Fruit fly (Drosophila melanogaster) whole organism, embryonic: Measurements from ENCODE around the gene CG7916.

Experiments used
- ATbp ChIP-seq: fragments of 200-800 bp; sonication (Bioruptor generic); optimal IDR thresholded peaks from 2 replicates; lab custom pipeline; 2017; ENCODE audit warnings: missing biosample characterization, mild to moderate bottlenecking, missing genetic modification characterization, missing genetic modification reagents
- CG10147 ChIP-seq: fragments of 200-800 bp; sonication (Bioruptor generic); optimal IDR thresholded peaks from 2 replicates; lab custom pipeline; 2019; ENCODE audit warnings: missing biosample characterization, mild to moderate bottlenecking, missing genetic modification characterization, moderate library complexity
- CG10267 ChIP-seq: fragments of 200-800 bp; sonication (Bioruptor generic); optimal IDR thresholded peaks from 2 replicates; lab custom pipeline; 2018; ENCODE audit warnings: missing biosample characterization, mild to moderate bottlenecking, missing genetic modification characterization, moderate library complexity
- CG10321 ChIP-seq: fragments of 200-800 bp; sonication (Bioruptor generic); IDR thresholded peaks from 2 replicates; pipeline ENCODE4 v1.3.6; 2022; ENCODE audit warnings: missing biosample characterization, missing genetic modification characterization
- CG11093 ChIP-seq: fragments of 200-800 bp; sonication (Bioruptor generic); IDR thresholded peaks from 3 replicates; pipeline ENCODE4 v1.3.6; 2022; ENCODE audit warnings: missing biosample characterization, missing genetic modification characterization
- CG11247 ChIP-seq: fragments of 200-800 bp; sonication (Bioruptor generic); IDR thresholded peaks from 2 replicates; pipeline ENCODE4 v1.3.6; 2022; ENCODE audit warnings: missing biosample characterization, missing genetic modification characterization
- CG11560 ChIP-seq: fragments of 200-800 bp; sonication (Bioruptor generic); IDR thresholded peaks from 3 replicates; pipeline ENCODE4 v1.3.6; 2022; ENCODE audit warnings: missing biosample characterization, missing genetic modification characterization
- CG13624 ChIP-seq: fragments of 200-800 bp; sonication (Bioruptor generic); optimal IDR thresholded peaks from 2 replicates; lab custom pipeline; 2016; ENCODE audit warnings: missing biosample characterization, missing genetic modification characterization
- CG16813 ChIP-seq: fragments of 200-800 bp; sonication (Bioruptor generic); IDR thresholded peaks from 3 replicates; pipeline ENCODE4 v1.3.6; 2022; ENCODE audit warnings: missing biosample characterization, missing genetic modification characterization; ENCODE audit not compliant: partially characterized antibody
- CG17186 ChIP-seq: fragments of 200-800 bp; sonication (Bioruptor generic); optimal IDR thresholded peaks from 3 replicates; lab custom pipeline; 2017; ENCODE audit warnings: missing biosample characterization, missing genetic modification reagents, missing genetic modification characterization
- CG30020 ChIP-seq: fragments of 200-800 bp; optimal IDR thresholded peaks from 2 replicates; lab custom pipeline; 2019; ENCODE audit warnings: missing biosample characterization, mild to moderate bottlenecking, missing genetic modification characterization, moderate library complexity
- CG31441 ChIP-seq: fragments of 200-800 bp; sonication (Bioruptor generic); IDR thresholded peaks from 2 replicates; pipeline ENCODE4 v1.3.6; 2022; ENCODE audit warnings: missing biosample characterization, missing genetic modification characterization
- CG32532 ChIP-seq: fragments of 200-800 bp; sonication (Bioruptor generic); IDR thresholded peaks from 2 replicates; pipeline ENCODE4 v1.3.6; 2022; ENCODE audit warnings: missing biosample characterization, missing genetic modification characterization
- CG4282 ChIP-seq: fragments of 200-800 bp; sonication (Bioruptor generic); optimal IDR thresholded peaks from 2 replicates; lab custom pipeline; 2016; ENCODE audit warnings: missing biosample characterization, missing genetic modification characterization
- CG43689 ChIP-seq: fragments of 200-800 bp; sonication (Bioruptor generic); IDR thresholded peaks from 2 replicates; pipeline ENCODE4 v1.3.6; 2022; ENCODE audit warnings: missing biosample characterization, missing genetic modification characterization
- CG4730 ChIP-seq: fragments of 200-800 bp; sonication (Bioruptor generic); IDR thresholded peaks from 2 replicates; pipeline ENCODE4 v1.3.6; 2022; ENCODE audit warnings: missing biosample characterization, missing genetic modification characterization
- CG6854 ChIP-seq: fragments of 200-800 bp; sonication (Bioruptor generic); optimal IDR thresholded peaks from 3 replicates; lab custom pipeline; 2017; ENCODE audit warnings: missing biosample characterization, mild to moderate bottlenecking, missing genetic modification characterization
- CG7839 ChIP-seq: fragments of 200-800 bp; sonication (Bioruptor generic); optimal IDR thresholded peaks from 3 replicates; lab custom pipeline; 2018; ENCODE audit warnings: missing biosample characterization, mild to moderate bottlenecking, missing genetic modification characterization, moderate library complexity
- CG8281 ChIP-seq: fragments of 200-800 bp; sonication (Bioruptor generic); optimal IDR thresholded peaks from 2 replicates; lab custom pipeline; 2018; ENCODE audit warnings: missing biosample characterization, mild to moderate bottlenecking, missing genetic modification characterization, moderate library complexity
- CG8944 ChIP-seq: fragments of 200-800 bp; sonication (Bioruptor generic); optimal IDR thresholded peaks from 3 replicates; lab custom pipeline; 2016; ENCODE audit warnings: missing biosample characterization, missing genetic modification characterization
- Chrac-16 ChIP-seq: fragments of 200-800 bp; sonication (Bioruptor generic); optimal IDR thresholded peaks from 3 replicates; lab custom pipeline; 2016; ENCODE audit warnings: missing biosample characterization, missing genetic modification characterization
- CkIIα-i1 ChIP-seq: fragments of 200-800 bp; sonication (Bioruptor generic); IDR thresholded peaks from 2 replicates; pipeline ENCODE4 v1.3.6; 2022; ENCODE audit warnings: missing biosample characterization, missing genetic modification characterization
- D19A ChIP-seq: fragments of 200-800 bp; optimal IDR thresholded peaks from 3 replicates; lab custom pipeline; 2019; ENCODE audit warnings: missing biosample characterization, mild to moderate bottlenecking, missing genetic modification characterization, moderate library complexity
- Dbx ChIP-seq: fragments of 200-800 bp; sonication (Bioruptor generic); IDR thresholded peaks from 3 replicates; pipeline ENCODE4 v1.3.6; 2022; ENCODE audit warnings: missing biosample characterization, missing genetic modification characterization
- Deaf1 ChIP-seq: fragments of 200-800 bp; optimal IDR thresholded peaks from 3 replicates; lab custom pipeline; 2019; ENCODE audit warnings: missing biosample characterization, mild to moderate bottlenecking, missing genetic modification characterization, moderate library complexity
- Gsc ChIP-seq: fragments of 200-800 bp; sonication (Bioruptor generic); IDR thresholded peaks from 2 replicates; pipeline ENCODE4 v1.3.6; 2022; ENCODE audit warnings: missing biosample characterization, missing genetic modification characterization
- HHEX ChIP-seq: fragments of 200-800 bp; sonication (Bioruptor generic); optimal IDR thresholded peaks from 3 replicates; lab custom pipeline; 2017; ENCODE audit warnings: missing biosample characterization, mild to moderate bottlenecking, missing genetic modification characterization, missing genetic modification reagents
- HLH54F ChIP-seq: fragments of 200-800 bp; sonication (Bioruptor generic); optimal IDR thresholded peaks from 3 replicates; lab custom pipeline; 2016; ENCODE audit warnings: missing biosample characterization, missing genetic modification characterization
- NC2α ChIP-seq: fragments of 200-800 bp; sonication (Bioruptor generic); optimal IDR thresholded peaks from 2 replicates; lab custom pipeline; 2016; ENCODE audit warnings: missing biosample characterization, missing genetic modification characterization
- NC2β ChIP-seq: fragments of 200-800 bp; sonication (Bioruptor generic); optimal IDR thresholded peaks from 2 replicates; lab custom pipeline; 2016; ENCODE audit warnings: missing biosample characterization, missing genetic modification characterization
- Optix ChIP-seq: fragments of 200-800 bp; sonication (Bioruptor generic); IDR thresholded peaks from 3 replicates; pipeline ENCODE4 v1.3.6; 2022; ENCODE audit warnings: missing biosample characterization, missing genetic modification characterization
- Sox102F ChIP-seq: fragments of 200-800 bp; sonication (Bioruptor generic); optimal IDR thresholded peaks from 2 replicates; lab custom pipeline; 2018; ENCODE audit warnings: missing biosample characterization, mild to moderate bottlenecking, missing genetic modification characterization, moderate library complexity
- Tbp ChIP-seq: fragments of >200 bp; optimal IDR thresholded peaks from 2 replicates; lab custom pipeline; 2018; ENCODE audit warnings: missing biosample characterization, missing genetic modification characterization
- Usf ChIP-seq: fragments of 200-800 bp; sonication (Bioruptor generic); optimal IDR thresholded peaks from 2 replicates; lab custom pipeline; 2017; ENCODE audit warnings: missing genotype, missing biosample characterization, missing genetic modification characterization
- Vsx1 ChIP-seq: fragments of 200-800 bp; sonication (Bioruptor generic); optimal IDR thresholded peaks from 2 replicates; lab custom pipeline; 2017; ENCODE audit warnings: missing biosample characterization, mild to moderate bottlenecking, missing genetic modification characterization, missing genetic modification reagents
- amos ChIP-seq: fragments of 200-800 bp; sonication (Bioruptor generic); IDR thresholded peaks from 2 replicates; pipeline ENCODE4 v1.3.6; 2022; ENCODE audit warnings: missing biosample characterization, missing genetic modification characterization; ENCODE audit not compliant: partially characterized antibody
- btn ChIP-seq: fragments of 200-800 bp; sonication (Bioruptor generic); optimal IDR thresholded peaks from 2 replicates; lab custom pipeline; 2016; ENCODE audit warnings: missing biosample characterization, missing genetic modification characterization
- cas ChIP-seq: fragments of 200-800 bp; sonication (Bioruptor generic); IDR thresholded peaks from 2 replicates; pipeline ENCODE4 v1.3.6; 2022; ENCODE audit warnings: missing biosample characterization, missing genetic modification characterization
- cg ChIP-seq: fragments of 200-800 bp; sonication (Bioruptor generic); optimal IDR thresholded peaks from 3 replicates; lab custom pipeline; 2019; ENCODE audit warnings: missing biosample characterization, mild to moderate bottlenecking, missing genetic modification characterization, moderate library complexity
- chinmo ChIP-seq: fragments of 200-800 bp; sonication (Bioruptor generic); IDR thresholded peaks from 4 replicates; pipeline ENCODE4 v1.3.6; 2022; ENCODE audit warnings: missing biosample characterization, missing genetic modification characterization; ENCODE audit not compliant: partially characterized antibody
- ems ChIP-seq: fragments of 200-800 bp; sonication (Bioruptor generic); optimal IDR thresholded peaks from 3 replicates; lab custom pipeline; 2016; ENCODE audit warnings: missing biosample characterization, missing genetic modification characterization
- h ChIP-seq: fragments of >200 bp; optimal IDR thresholded peaks from 2 replicates; lab custom pipeline; 2017
- ham ChIP-seq: fragments of 200-800 bp; sonication (Bioruptor generic); IDR thresholded peaks from 2 replicates; pipeline ENCODE4 v1.3.6; 2022; ENCODE audit warnings: missing biosample characterization, missing genetic modification characterization
- kah ChIP-seq: fragments of 200-800 bp; sonication (Bioruptor generic); optimal IDR thresholded peaks from 2 replicates; lab custom pipeline; 2018; ENCODE audit warnings: missing biosample characterization, mild to moderate bottlenecking, missing genetic modification characterization
- kni ChIP-seq: fragments of 200-800 bp; sonication (Bioruptor generic); optimal IDR thresholded peaks from 3 replicates; lab custom pipeline; 2017; ENCODE audit warnings: mild to moderate bottlenecking, missing biosample characterization, missing genetic modification reagents, missing genetic modification characterization
- mam ChIP-seq: fragments of 200-800 bp; sonication (Bioruptor generic); optimal IDR thresholded peaks from 3 replicates; lab custom pipeline; 2016; ENCODE audit warnings: missing biosample characterization, missing genetic modification characterization
- nom ChIP-seq: fragments of 200-800 bp; sonication (Bioruptor generic); optimal IDR thresholded peaks from 2 replicates; lab custom pipeline; 2017; ENCODE audit warnings: missing biosample characterization, missing genetic modification characterization, mild to moderate bottlenecking, moderate library complexity, missing genetic modification reagents
- otp ChIP-seq: fragments of 200-800 bp; sonication (Bioruptor generic); IDR thresholded peaks from 3 replicates; pipeline ENCODE4, ENCODE4 v1.3.6; 2022; ENCODE audit warnings: missing biosample characterization, missing genetic modification characterization
- pum ChIP-seq: fragments of 200-800 bp; sonication (Bioruptor generic); optimal IDR thresholded peaks from 2 replicates; lab custom pipeline; 2016; ENCODE audit warnings: missing biosample characterization, missing genetic modification characterization
- seq ChIP-seq: fragments of 200-800 bp; sonication (Bioruptor generic); IDR thresholded peaks from 2 replicates; pipeline ENCODE4 v1.3.6; 2022; ENCODE audit warnings: missing biosample characterization, missing genetic modification characterization
- sim ChIP-seq: fragments of 200-800 bp; sonication (Bioruptor generic); IDR thresholded peaks from 2 replicates; pipeline ENCODE4 v1.3.6; 2022; ENCODE audit warnings: missing biosample characterization, missing genetic modification characterization
- vvl ChIP-seq: fragments of 200-800 bp; sonication (Bioruptor generic); IDR thresholded peaks from 2 replicates; pipeline ENCODE4 v1.3.6; 2022; ENCODE audit warnings: missing biosample characterization, missing genetic modification characterization

CG7916 gene

DNA sequence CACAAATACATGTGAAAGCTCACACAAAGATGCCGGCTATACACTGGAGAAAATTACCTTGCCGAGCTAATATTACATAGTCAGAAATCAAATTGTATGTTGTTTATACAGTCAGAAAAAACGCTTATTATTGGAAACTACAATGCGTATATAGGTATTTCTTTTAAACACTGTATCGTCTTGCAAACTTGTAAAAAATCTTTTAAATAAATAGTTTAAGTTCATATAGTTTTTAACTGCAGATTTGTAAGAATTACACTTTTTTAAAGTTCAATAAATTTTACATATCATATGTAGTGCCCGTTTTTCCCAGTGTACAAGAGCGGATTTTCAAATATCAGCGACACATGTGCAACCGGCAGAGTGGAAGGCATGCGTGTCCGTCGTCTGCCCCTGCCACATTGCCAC, 6.8 kb upstream of the CG7916 start (continued):
- TF ChIP-seq seq (GFP tag; lab: Robert Waterston, UW) (peak; percentile 57), CG32532 (GFP tag; lab: Robert Waterston, UW) (peak; percentile 66; the same call in 1 of the 2 replicates), h (lab: Kevin White, UChicago) (no peak), CG10321 (no peak), Chrac-16 (GFP tag; lab: Kevin White, UChicago) (peak; percentile 67), NC2β (GFP tag; lab: Kevin White, UChicago) (peak; percentile 60), CG10267 (tag; lab: Kevin White, UChicago) (peak; percentile 72), CG11560 (tag; lab: Robert Waterston, UW) (no peak), cg (GFP tag; lab: Kevin White, UChicago) (peak; percentile 31), ATbp (GFP tag; lab: Kevin White, UChicago) (peak; percentile 68), Deaf1 (peak; percentile 70), sim (no peak), Sox102F (GFP tag; lab: Kevin White, UChicago) (peak; percentile 90), vvl (GFP tag; lab: Robert Waterston, UW) (peak; percentile 71), otp (GFP tag; lab: Robert Waterston, UW) (peak; percentile 67; the same call in 2 of the 3 replicates), CG7839 (tag; lab: Kevin White, UChicago) (peak; percentile 93), CG16813 (GFP tag; lab: Robert Waterston, UW) (no peak), D19A (tag; lab: Kevin White, UChicago) (peak; percentile 85), Vsx1 (GFP tag; lab: Kevin White, UChicago) (peak; percentile 61), Usf (GFP tag; lab: Kevin White, UChicago) (peak; percentile 55), Tbp (no peak), CG30020 (tag; lab: Kevin White, UChicago) (peak; percentile 59), kah (GFP tag; lab: Kevin White, UChicago) (peak; percentile 22), chinmo (GFP tag; lab: Robert Waterston, UW) (0 out of 4 replicates have a peak, but pooled peaks have one; percentile 14), CG31441 (peak; percentile 88), HLH54F (GFP tag; lab: Kevin White, UChicago) (peak; percentile 58), Dbx (GFP tag; lab: Robert Waterston, UW) (peak; percentile 73), CG11093 (GFP tag; lab: Robert Waterston, UW) (peak; percentile 56; the same call in 1 of the 3 replicates), ems (GFP tag; lab: Kevin White, UChicago) (peak; percentile 40), mam (GFP tag; lab: Kevin White, UChicago) (peak; percentile 79), NC2α (GFP tag; lab: Kevin White, UChicago) (peak; percentile 61), HHEX (peak; percentile 61), amos (GFP tag; lab: Robert Waterston, UW) (no peak), Gsc (GFP tag; lab: Robert Waterston, UW) (no peak), nom (GFP tag; lab: Kevin White, UChicago) (peak; percentile 49), CG4282 (GFP tag; lab: Kevin White, UChicago) (no peak), CG10147 (GFP tag; lab: Kevin White, UChicago) (peak; percentile 90), CG17186 (GFP tag; lab: Kevin White, UChicago) (no peak), kni (GFP tag; lab: Kevin White, UChicago) (no peak), CG43689 (GFP tag; lab: Robert Waterston, UW) (peak; percentile 48; the same call in 1 of the 2 replicates), CG8281 (tag; lab: Kevin White, UChicago) (peak; percentile 25), cas (GFP tag; lab: Robert Waterston, UW) (no peak), CkIIα-i1 (GFP tag; lab: Robert Waterston, UW) (no peak), ham (GFP tag; lab: Robert Waterston, UW) (no peak), pum (GFP tag; lab: Kevin White, UChicago) (peak; percentile 77), Optix (GFP tag; lab: Robert Waterston, UW) (no peak; the same call in 2 of the 3 replicates), CG8944 (GFP tag; lab: Kevin White, UChicago) (peak; percentile 58), CG6854 (GFP tag; lab: Kevin White, UChicago) (peak; percentile 2), btn (peak; percentile 67), CG11247 (GFP tag; lab: Robert Waterston, UW) (no peak), CG4730 (GFP tag; lab: Robert Waterston, UW) (0 out of 2 replicates have a peak, but pooled peaks have one; percentile 46), CG13624 (peak; percentile 75)
